Fruit fly (Drosophila melanogaster) whole organism, embryonic: Measurements from ENCODE around the gene GC.
A peak's percentile ranks its signal among the peaks of the same experiment; 100 is the strongest.

Experiments
- Aef1 ChIP-seq: fragments of 200-800 bp; sonication (Bioruptor generic); IDR thresholded peaks from 3 replicates; pipeline ENCODE4 v1.3.6; 2022; ENCODE audit warnings: missing biosample characterization, missing genetic modification characterization
- CG10431 ChIP-seq: fragments of 200-800 bp; sonication (Bioruptor generic); optimal IDR thresholded peaks from 3 replicates; lab custom pipeline; 2018; ENCODE audit warnings: missing biosample characterization, mild to moderate bottlenecking, missing genetic modification characterization
- CG10565 ChIP-seq: fragments of 200-800 bp; sonication (Bioruptor generic); optimal IDR thresholded peaks from 3 replicates; lab custom pipeline; 2016; ENCODE audit warnings: missing biosample characterization, mild to moderate bottlenecking, missing genetic modification characterization
- CG11398 ChIP-seq: fragments of 200-800 bp; sonication (Bioruptor generic); optimal IDR thresholded peaks from 2 replicates; lab custom pipeline; 2016; ENCODE audit warnings: missing biosample characterization, missing genetic modification characterization
- CG11456 ChIP-seq: fragments of 200-800 bp; sonication (Bioruptor generic); IDR thresholded peaks from 3 replicates; pipeline ENCODE4 v1.3.6; 2022; ENCODE audit warnings: missing biosample characterization, missing genetic modification characterization
- CG12659 ChIP-seq: fragments of 200-800 bp; sonication (Bioruptor generic); optimal IDR thresholded peaks from 3 replicates; lab custom pipeline; 2017; ENCODE audit warnings: mild to moderate bottlenecking, missing biosample characterization, missing genetic modification reagents, missing genetic modification characterization
- CG1603 ChIP-seq: fragments of 200-800 bp; sonication (Bioruptor generic); optimal IDR thresholded peaks from 2 replicates; lab custom pipeline; 2019; ENCODE audit warnings: missing biosample characterization, mild to moderate bottlenecking, missing genetic modification characterization, moderate library complexity
- CG16779 ChIP-seq: fragments of 200-800 bp; sonication (Bioruptor generic); IDR thresholded peaks from 2 replicates; pipeline ENCODE4 v1.3.6; 2022; ENCODE audit warnings: missing biosample characterization, missing genetic modification characterization
- CG18262 ChIP-seq: fragments of 200-800 bp; optimal IDR thresholded peaks from 3 replicates; lab custom pipeline; 2019; ENCODE audit warnings: missing biosample characterization, mild to moderate bottlenecking, missing genetic modification characterization, moderate library complexity
- CG18619 ChIP-seq: fragments of 200-800 bp; sonication (Bioruptor generic); optimal IDR thresholded peaks from 3 replicates; lab custom pipeline; 2017; ENCODE audit warnings: missing biosample characterization, mild to moderate bottlenecking, missing genetic modification characterization
- CG30431 ChIP-seq: fragments of 200-800 bp; sonication (Bioruptor generic); optimal IDR thresholded peaks from 2 replicates; lab custom pipeline; 2017; ENCODE audit warnings: missing biosample characterization, missing genetic modification characterization
- CG34422 ChIP-seq: fragments of 200-800 bp; sonication (Bioruptor generic); IDR thresholded peaks from 3 replicates; pipeline ENCODE4 v1.3.6; 2022; ENCODE audit warnings: missing biosample characterization, missing genetic modification characterization
- CG3726 ChIP-seq: fragments of 200-800 bp; sonication (Bioruptor generic); IDR thresholded peaks from 3 replicates; pipeline ENCODE4, ENCODE4 v1.3.6; 2022; ENCODE audit warnings: missing biosample characterization, missing genetic modification characterization
- CG4820 ChIP-seq: fragments of 200-800 bp; sonication (Bioruptor generic); optimal IDR thresholded peaks from 3 replicates; lab custom pipeline; 2016; ENCODE audit warnings: missing biosample characterization, missing genetic modification characterization
- CG7987 ChIP-seq: fragments of 200-800 bp; sonication (Bioruptor generic); optimal IDR thresholded peaks from 2 replicates; lab custom pipeline; 2018; ENCODE audit warnings: missing biosample characterization, mild to moderate bottlenecking, missing genetic modification characterization, moderate library complexity
- CG9437 ChIP-seq: fragments of 200-800 bp; sonication (Bioruptor generic); optimal IDR thresholded peaks from 2 replicates; lab custom pipeline; 2018; ENCODE audit warnings: missing biosample characterization, mild to moderate bottlenecking, missing genetic modification characterization
- CTCF ChIP-seq: fragments of 200-800 bp; sonication (Bioruptor generic); optimal IDR thresholded peaks from 2 replicates; lab custom pipeline; 2017; ENCODE audit warnings: missing biosample characterization, mild to moderate bottlenecking, missing genetic modification characterization, moderate library complexity
- Chrac-16 ChIP-seq: fragments of 200-800 bp; sonication (Bioruptor generic); optimal IDR thresholded peaks from 3 replicates; lab custom pipeline; 2016; ENCODE audit warnings: missing biosample characterization, missing genetic modification characterization
- CkIIα-i1 ChIP-seq: fragments of 200-800 bp; sonication (Bioruptor generic); IDR thresholded peaks from 2 replicates; pipeline ENCODE4 v1.3.6; 2022; ENCODE audit warnings: missing biosample characterization, missing genetic modification characterization
- Dfd ChIP-seq, 2 experiments: fragments of >200 bp; optimal IDR thresholded peaks; 2 replicates each; lab custom pipeline; 2017; ENCODE audit warnings: missing biosample characterization in 2 of 2, missing genetic modification characterization in 2 of 2
- Drgx ChIP-seq: fragments of 200-800 bp; sonication (Bioruptor generic); IDR thresholded peaks from 2 replicates; pipeline ENCODE4 v1.3.6; 2022; ENCODE audit warnings: missing biosample characterization, missing genetic modification characterization
- Fer1 ChIP-seq: fragments of 200-800 bp; sonication (Bioruptor generic); optimal IDR thresholded peaks from 2 replicates; lab custom pipeline; 2017; ENCODE audit warnings: missing biosample characterization, mild to moderate bottlenecking, missing genetic modification characterization
- HHEX ChIP-seq: fragments of 200-800 bp; sonication (Bioruptor generic); optimal IDR thresholded peaks from 3 replicates; lab custom pipeline; 2017; ENCODE audit warnings: missing biosample characterization, mild to moderate bottlenecking, missing genetic modification characterization, missing genetic modification reagents
- MTF-1 ChIP-seq: fragments of 200-800 bp; sonication (Bioruptor generic); optimal IDR thresholded peaks from 2 replicates; lab custom pipeline; 2018; ENCODE audit warnings: missing biosample characterization, mild to moderate bottlenecking, missing genetic modification characterization, borderline replicate concordance
- Max ChIP-seq: fragments of 200-800 bp; sonication (Bioruptor generic); optimal IDR thresholded peaks from 2 replicates; lab custom pipeline; 2016; ENCODE audit warnings: missing biosample characterization, mild to moderate bottlenecking, missing genetic modification characterization
- Mes4 ChIP-seq: fragments of 200-800 bp; sonication (Bioruptor generic); optimal IDR thresholded peaks from 2 replicates; lab custom pipeline; 2016; ENCODE audit warnings: missing biosample characterization, missing genetic modification characterization
- Oaz ChIP-seq: fragments of 200-800 bp; sonication (Bioruptor generic); IDR thresholded peaks from 2 replicates; pipeline ENCODE4 v1.3.6; 2022; ENCODE audit warnings: missing biosample characterization, missing genetic modification characterization
- Poxn ChIP-seq: fragments of 200-800 bp; sonication (Bioruptor generic); IDR thresholded peaks from 2 replicates; pipeline ENCODE4 v1.3.6; 2022; ENCODE audit warnings: missing biosample characterization, missing genetic modification characterization
- Rfx ChIP-seq: fragments of 200-800 bp; sonication (Bioruptor generic); IDR thresholded peaks from 2 replicates; pipeline ENCODE4 v1.3.6; 2022; ENCODE audit warnings: missing biosample characterization, missing genetic modification characterization
- Vsx1 ChIP-seq: fragments of 200-800 bp; sonication (Bioruptor generic); optimal IDR thresholded peaks from 2 replicates; lab custom pipeline; 2017; ENCODE audit warnings: missing biosample characterization, mild to moderate bottlenecking, missing genetic modification characterization, missing genetic modification reagents
- Xbp1 ChIP-seq: fragments of 200-800 bp; sonication (Bioruptor generic); optimal IDR thresholded peaks from 3 replicates; lab custom pipeline; 2016; ENCODE audit warnings: missing biosample characterization, mild to moderate bottlenecking, missing genetic modification characterization
- ash1 ChIP-seq: fragments of 200-800 bp; sonication (Bioruptor generic); optimal IDR thresholded peaks from 2 replicates; lab custom pipeline; 2018; ENCODE audit warnings: missing biosample characterization, mild to moderate bottlenecking, missing genetic modification characterization
- cato ChIP-seq: fragments of 200-800 bp; sonication (Bioruptor generic); optimal IDR thresholded peaks from 2 replicates; lab custom pipeline; 2016; ENCODE audit warnings: missing biosample characterization, missing genetic modification characterization, borderline replicate concordance
- chinmo ChIP-seq: fragments of 200-800 bp; sonication (Bioruptor generic); IDR thresholded peaks from 4 replicates; pipeline ENCODE4 v1.3.6; 2022; ENCODE audit warnings: missing biosample characterization, missing genetic modification characterization; ENCODE audit not compliant: partially characterized antibody
- chm ChIP-seq: fragments of 200-800 bp; sonication (Bioruptor generic); IDR thresholded peaks from 2 replicates; pipeline ENCODE4 v1.3.6; 2022; ENCODE audit warnings: missing biosample characterization, missing genetic modification characterization
- crp ChIP-seq, 2 experiments: fragments of 200-800 bp; sonication (Bioruptor generic); optimal IDR thresholded peaks; 2 replicates in 1 of 2; 3 replicates in 1 of 2; lab custom pipeline; 2017; ENCODE audit warnings: missing biosample characterization in 2 of 2, missing genetic modification characterization in 2 of 2, mild to moderate bottlenecking in 1 of 2, moderate library complexity in 1 of 2
- dan ChIP-seq: fragments of 200-800 bp; sonication (Bioruptor generic); IDR thresholded peaks from 2 replicates; pipeline ENCODE4 v1.3.6; 2022; ENCODE audit warnings: missing biosample characterization, missing genetic modification characterization
- fd3F ChIP-seq: fragments of 200-800 bp; sonication (Bioruptor generic); optimal IDR thresholded peaks from 2 replicates; lab custom pipeline; 2018; ENCODE audit warnings: missing biosample characterization, mild to moderate bottlenecking, missing genetic modification characterization, moderate library complexity
- gcm2 ChIP-seq: fragments of 200-800 bp; sonication (Bioruptor generic); optimal IDR thresholded peaks from 2 replicates; lab custom pipeline; 2016; ENCODE audit warnings: missing biosample characterization, missing genetic modification characterization
- gsb ChIP-seq: fragments of 200-800 bp; sonication (Bioruptor generic); IDR thresholded peaks from 2 replicates; pipeline ENCODE4 v1.3.6; 2022; ENCODE audit warnings: missing biosample characterization, missing genetic modification characterization
- hkb ChIP-seq, 2 experiments: fragments of 200-800 bp in 1 of 2; fragments of >200 bp in 1 of 2; sonication (Bioruptor generic) in 1 of 2; IDR thresholded peaks in 1 of 2; optimal IDR thresholded peaks in 1 of 2; 2 replicates each; pipeline versions ENCODE4 v1.3.6 to Lab custom; 2017 to 2022; ENCODE audit warnings: missing biosample characterization in 1 of 2, missing genetic modification characterization in 1 of 2
- maf-S ChIP-seq: fragments of 200-800 bp; sonication (Bioruptor generic); optimal IDR thresholded peaks from 2 replicates; lab custom pipeline; 2016; ENCODE audit warnings: missing biosample characterization, missing genetic modification characterization
- mam ChIP-seq: fragments of 200-800 bp; sonication (Bioruptor generic); optimal IDR thresholded peaks from 3 replicates; lab custom pipeline; 2016; ENCODE audit warnings: missing biosample characterization, missing genetic modification characterization
- nau ChIP-seq: fragments of 200-800 bp; sonication (Bioruptor generic); optimal IDR thresholded peaks from 3 replicates; lab custom pipeline; 2017; ENCODE audit warnings: missing biosample characterization, mild to moderate bottlenecking, missing genetic modification characterization, missing genetic modification reagents
- pzg ChIP-seq: fragments of 200-800 bp; sonication (Bioruptor generic); optimal IDR thresholded peaks from 3 replicates; lab custom pipeline; 2018; ENCODE audit warnings: missing biosample characterization, mild to moderate bottlenecking, missing genetic modification characterization, moderate library complexity
- salm ChIP-seq: fragments of 200-800 bp; sonication (Bioruptor generic); optimal IDR thresholded peaks from 2 replicates; lab custom pipeline; 2018; ENCODE audit warnings: missing biosample characterization, mild to moderate bottlenecking, missing genetic modification characterization
- tup ChIP-seq: fragments of 200-800 bp; sonication (Bioruptor generic); optimal IDR thresholded peaks from 2 replicates; lab custom pipeline; 2016; ENCODE audit warnings: missing biosample characterization, mild to moderate bottlenecking, missing genetic modification characterization, moderate library complexity
- vnd ChIP-seq: fragments of 200-800 bp; sonication (Bioruptor generic); IDR thresholded peaks from 3 replicates; pipeline ENCODE4 v1.3.6; 2022; ENCODE audit warnings: missing biosample characterization, missing genetic modification characterization; ENCODE audit not compliant: partially characterized antibody
- zen ChIP-seq: fragments of 200-800 bp; sonication (Bioruptor generic); optimal IDR thresholded peaks from 3 replicates; lab custom pipeline; 2018; ENCODE audit warnings: missing biosample characterization, mild to moderate bottlenecking, missing genetic modification characterization, moderate library complexity

The GC gene

DNA sequence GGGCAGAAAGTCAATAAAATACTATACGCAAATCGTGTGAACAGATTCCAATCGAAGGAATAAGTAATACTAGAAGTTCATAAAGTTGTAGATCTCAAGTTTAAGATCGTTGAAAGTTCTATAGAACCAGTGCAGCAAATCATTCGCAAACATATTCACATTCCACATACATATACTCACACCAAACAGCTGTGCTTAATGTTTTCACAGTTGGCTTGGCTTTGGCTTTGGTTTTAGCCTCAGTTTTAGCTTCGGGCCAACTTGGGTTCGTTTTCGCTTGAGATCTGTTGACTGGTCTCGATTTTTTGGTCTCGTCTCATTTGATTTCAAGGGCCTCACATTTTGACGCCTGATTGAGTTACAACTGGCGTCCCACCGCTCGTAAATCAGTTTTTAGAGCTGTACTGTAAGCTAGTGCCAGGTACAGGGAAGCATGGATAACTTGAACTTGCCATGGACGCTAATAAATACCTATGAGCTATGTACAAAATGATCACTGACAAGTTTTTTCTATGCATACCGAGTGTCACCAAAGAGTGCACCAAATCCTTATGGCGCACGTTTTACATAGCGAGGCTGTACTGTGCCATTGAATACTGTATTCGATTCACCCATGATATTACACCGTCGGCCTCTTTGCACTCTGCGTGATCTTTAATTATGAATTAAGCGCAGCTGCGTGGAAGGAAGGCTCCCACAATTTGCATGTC is 41.8 kb downstream of the GC start (continued):
- TF ChIP-seq cato (GFP tag; lab: Kevin White, UChicago) (peak; percentile 12), Fer1 (GFP tag; lab: Kevin White, UChicago) (peak; percentile 84), chinmo (GFP tag; lab: Robert Waterston, UW) (peak; percentile 53; the same call in 1 of the 4 replicates), Vsx1 (GFP tag; lab: Kevin White, UChicago) (peak; percentile 43), CG10565 (GFP tag; lab: Kevin White, UChicago) (peak; percentile 17), MTF-1 (peak; percentile 67), salm (peak; percentile 26), CG18619 (GFP tag; lab: Kevin White, UChicago) (peak; percentile 65), CG3726 (GFP tag; lab: Robert Waterston, UW) (peak; percentile 84), Max (peak; percentile 73), Chrac-16 (GFP tag; lab: Kevin White, UChicago) (peak; percentile 73), Dfd (GFP tag; optimal IDR thresholded peaks at IDR 0.05; lab: Kevin White, UChicago) (no peak), vnd (GFP tag; lab: Robert Waterston, UW) (no peak), maf-S (GFP tag; lab: Kevin White, UChicago) (peak; percentile 77), Rfx (GFP tag; lab: Robert Waterston, UW) (peak; percentile 95), pzg (GFP tag; lab: Kevin White, UChicago) (peak; percentile 2), CG10431 (GFP tag; lab: Kevin White, UChicago) (no peak), fd3F (GFP tag; lab: Kevin White, UChicago) (peak; percentile 82), CG30431 (GFP tag; lab: Kevin White, UChicago) (peak; percentile 76), gsb (GFP tag; lab: Robert Waterston, UW) (peak; percentile 88), CG16779 (peak; percentile 89), ash1 (peak; percentile 31), Aef1 (GFP tag; lab: Robert Waterston, UW) (peak; percentile 90), CG11398 (GFP tag; lab: Kevin White, UChicago) (peak; percentile 74), Drgx (GFP tag; lab: Robert Waterston, UW) (peak; percentile 82), CG1603 (tag; lab: Kevin White, UChicago) (peak; percentile 86), HHEX (GFP tag; lab: Kevin White, UChicago) (peak; percentile 86), Poxn (GFP tag; lab: Robert Waterston, UW) (0 out of 2 replicates have a peak, but pooled peaks have one; percentile 35), Mes4 (GFP tag; lab: Kevin White, UChicago) (peak; percentile 32), Xbp1 (GFP tag; lab: Kevin White, UChicago) (peak; percentile 84), CG34422 (GFP tag; lab: Robert Waterston, UW) (peak; percentile 91), CG4820 (peak; percentile 84), CG12659 (GFP tag; lab: Kevin White, UChicago) (peak; percentile 74), CG9437 (GFP tag; lab: Kevin White, UChicago) (peak; percentile 33), dan (GFP tag; lab: Robert Waterston, UW) (peak; percentile 64), gcm2 (GFP tag; lab: Kevin White, UChicago) (peak; percentile 41), CG11456 (GFP tag; lab: Robert Waterston, UW) (peak; percentile 91), CkIIα-i1 (peak; percentile 81), Oaz (GFP tag; lab: Robert Waterston, UW) (peak; percentile 78), CTCF (GFP tag; lab: Kevin White, UChicago) (peak; percentile 21), tup (GFP tag; lab: Kevin White, UChicago) (peak; percentile 44), hkb (optimal IDR thresholded peaks at IDR 0.05; lab: Kevin White, UChicago) (no peak), hkb (GFP tag; IDR thresholded peaks at IDR 0.05; lab: Robert Waterston, UW) (peak; percentile 91), nau (peak; percentile 58), chm (peak; percentile 89), CG18262 (tag; lab: Kevin White, UChicago) (peak; percentile 66), zen (tag; lab: Kevin White, UChicago) (peak; percentile 64), CG7987 (GFP tag; lab: Kevin White, UChicago) (peak; percentile 47), crp (GFP tag; optimal IDR thresholded peaks at IDR 0.05; lab: Kevin White, UChicago) (peak in 1 of 2 experiments; percentile 8), mam (GFP tag; lab: Kevin White, UChicago) (peak; percentile 94)
